Fruit fly (Drosophila melanogaster): ENCODE data around the gene Qsox4.

Gene Qsox4

dm6 chr3R:23737676-23738574, 35.4 kb downstream of the Qsox4 start:
- no peak for TF ChIP-seq sv (GFP tag; optimal IDR thresholded peaks at IDR 0.05)
- TF ChIP-seq Jra (GFP tag; optimal IDR thresholded peaks at IDR 0.05), result no peak
- no peak for TF ChIP-seq foxo (GFP tag; optimal IDR thresholded peaks at IDR 0.05)
- no peak for TF ChIP-seq pan (optimal IDR thresholded peaks at IDR 0.05)

dm6 chr3R:23740968-23741367, 38.4 kb downstream of the Qsox4 start:
- TF ChIP-seq fru (GFP tag; optimal IDR thresholded peaks at IDR 0.05), result no peak

- TF ChIP-seq usp (GFP tag; optimal IDR thresholded peaks at IDR 0.05) (no peak), sv (GFP tag; optimal IDR thresholded peaks at IDR 0.05) (no peak), woc (GFP tag; optimal IDR thresholded peaks at IDR 0.05) (no peak), CG9705 (GFP tag; optimal IDR thresholded peaks at IDR 0.05) (no peak), rgr (GFP tag; optimal IDR thresholded peaks at IDR 0.05) (no peak)
Measured at dm6 chr3R:23747446-23747845, 44.9 kb downstream of the Qsox4 start.

dm6 chr3R:23752728-23753127, 50.2 kb downstream of the Qsox4 start, which contains the start of the genes RanBP3 and Rpt5:
Gene RanBP3 (minus strand): TSS chr3R:23752834.
Gene Rpt5 (plus strand): TSS chr3R:23752876.
- TF ChIP-seq lola (GFP tag; optimal IDR thresholded peaks at IDR 0.05) (no peak), h (GFP tag; optimal IDR thresholded peaks at IDR 0.05) (peak; percentile 85), Dfd (GFP tag; optimal IDR thresholded peaks at IDR 0.05) (no peak), Hr78 (GFP tag; optimal IDR thresholded peaks at IDR 0.05) (no peak), fru (GFP tag; optimal IDR thresholded peaks at IDR 0.05) (peak; percentile 71), pan (optimal IDR thresholded peaks at IDR 0.05) (no peak), dl (GFP tag; optimal IDR thresholded peaks at IDR 0.05; ENCODE audit: insufficient read depth in 1 of 2, partially characterized antibody in 2 of 2) (no peak), CG32264 (GFP tag; optimal IDR thresholded peaks at IDR 0.05) (peak; percentile 47), br (GFP tag; optimal IDR thresholded peaks at IDR 0.05) (peak; percentile 83), brk (GFP tag; optimal IDR thresholded peaks at IDR 0.05) (no peak), jim (GFP tag; optimal IDR thresholded peaks at IDR 0.05) (no peak), OdsH (GFP tag; optimal IDR thresholded peaks at IDR 0.05) (peak; percentile 73), foxo (GFP tag; optimal IDR thresholded peaks at IDR 0.05) (peak in 1 of 2 experiments; percentile 85), Hr83 (GFP tag; optimal IDR thresholded peaks at IDR 0.05; ENCODE audit: poor library complexity, severe bottlenecking) (peak; percentile 94), sage (GFP tag; optimal IDR thresholded peaks at IDR 0.05) (no peak), dmrt93B (GFP tag; optimal IDR thresholded peaks at IDR 0.05) (no peak), psq (GFP tag; optimal IDR thresholded peaks at IDR 0.05) (peak; percentile 55), Hnf4 (GFP tag; optimal IDR thresholded peaks at IDR 0.05) (no peak), ey (GFP tag; optimal IDR thresholded peaks at IDR 0.05) (peak; percentile 46), Myc (optimal IDR thresholded peaks at IDR 0.05) (peak; percentile 32), GATAd (GFP tag; optimal IDR thresholded peaks at IDR 0.05) (no peak), woc (GFP tag; optimal IDR thresholded peaks at IDR 0.05) (no peak), tai (GFP tag; optimal IDR thresholded peaks at IDR 0.05) (no peak), Jra (GFP tag; optimal IDR thresholded peaks at IDR 0.05) (no peak), HLH106 (tag; optimal IDR thresholded peaks at IDR 0.05) (peak; percentile 51), dsf (GFP tag; optimal IDR thresholded peaks at IDR 0.05; ENCODE audit: borderline replicate concordance) (no peak), Sp1 (GFP tag; optimal IDR thresholded peaks at IDR 0.05) (peak; percentile 67), Abd-B (GFP tag; optimal IDR thresholded peaks at IDR 0.05) (no peak), N (GFP tag; optimal IDR thresholded peaks at IDR 0.05) (no peak), rgr (GFP tag; optimal IDR thresholded peaks at IDR 0.05) (peak; percentile 86), Rel (GFP tag; optimal IDR thresholded peaks at IDR 0.05) (no peak), Rel (tag; optimal IDR thresholded peaks at IDR 0.05) (peak; percentile 70), Vsx2 (GFP tag; optimal IDR thresholded peaks at IDR 0.05; ENCODE audit: partially characterized antibody) (no peak), usp (GFP tag; optimal IDR thresholded peaks at IDR 0.05) (no peak), Mio (GFP tag; optimal IDR thresholded peaks at IDR 0.05) (peak; percentile 44), sv (GFP tag; optimal IDR thresholded peaks at IDR 0.05) (no peak), CrebA (GFP tag; optimal IDR thresholded peaks at IDR 0.05; ENCODE audit: borderline replicate concordance) (no peak), CG9705 (GFP tag; optimal IDR thresholded peaks at IDR 0.05) (peak; percentile 53), Dif (GFP tag; optimal IDR thresholded peaks at IDR 0.05; ENCODE audit: partially characterized antibody) (peak; percentile 16)
